Fruit fly (Drosophila melanogaster): ENCODE measurements around the gene CG33643.
A peak's percentile ranks its signal among the peaks of the same experiment; 100 is the strongest.

DNA sequence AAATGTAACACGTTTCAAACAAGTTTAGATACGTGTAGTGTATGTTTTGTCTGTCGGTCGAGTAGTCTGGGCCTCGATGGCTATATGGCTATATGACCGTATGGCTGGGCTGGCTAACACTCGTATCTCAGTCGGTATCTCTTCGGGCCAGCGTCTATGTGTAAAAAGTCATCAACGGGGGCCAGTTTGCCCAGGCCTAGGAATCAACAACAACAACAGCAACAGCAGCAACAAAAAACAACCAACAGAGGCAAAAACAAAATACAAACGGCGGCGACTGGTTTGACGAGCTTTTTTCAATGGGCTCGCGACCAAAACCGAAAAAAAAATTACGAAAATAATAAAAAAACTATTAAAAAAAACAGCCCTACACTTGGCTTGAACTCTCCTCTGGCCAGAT is 14.8 kb downstream of the CG33643 start:
- TF ChIP-seq Sox14 (GFP tag; optimal IDR thresholded peaks at IDR 0.05) (no peak), ss (GFP tag; optimal IDR thresholded peaks at IDR 0.05) (peak; percentile 96 to 99), CG7368 (GFP tag; optimal IDR thresholded peaks at IDR 0.05) (no peak), CG6163 (GFP tag; IDR thresholded peaks at IDR 0.05) (peak; percentile 83), OdsH (GFP tag; optimal IDR thresholded peaks at IDR 0.05) (no peak), Gug (GFP tag; IDR thresholded peaks at IDR 0.05) (no peak), CG8119 (GFP tag; IDR thresholded peaks at IDR 0.05) (peak; percentile 85), cyc (GFP tag; optimal IDR thresholded peaks at IDR 0.05) (no peak), CG6854 (GFP tag; optimal IDR thresholded peaks at IDR 0.05) (no peak), CG3919 (GFP tag; optimal IDR thresholded peaks at IDR 0.05) (peak; percentile 14), Eip75B (GFP tag; optimal IDR thresholded peaks at IDR 0.05) (peak; percentile 7), topi (GFP tag; optimal IDR thresholded peaks at IDR 0.05) (no peak), pdm3 (GFP tag; optimal IDR thresholded peaks at IDR 0.05) (no peak), dsx (GFP tag; optimal IDR thresholded peaks at IDR 0.05; ENCODE audit: poor library complexity, severe bottlenecking) (peak; percentile 85)

Data from whole organism, prepupa.